Worm (Caenorhabditis elegans) whole organism, early embryonic: ENCODE results near the gene T16G1.3.

Source experiments
- ama-1 ChIP-seq: fragments of 150-350 bp; optimal IDR thresholded peaks from 2 replicates; lab custom pipeline; 2014
- ceh-13 ChIP-seq: fragments of 200-800 bp; sonication (Bioruptor generic); optimal IDR thresholded peaks from 2 replicates; lab custom pipeline; 2018; ENCODE audit warnings: mild to moderate bottlenecking, missing genetic modification characterization, missing compliant biosample characterization
- hmbx-1 ChIP-seq: sonication (generic microtip); optimal IDR thresholded peaks from 2 replicates; lab custom pipeline; 2016; ENCODE audit warnings: mild to moderate bottlenecking, missing genetic modification characterization, missing compliant biosample characterization
- tbx-11 ChIP-seq: fragments of 200-800 bp; sonication (Bioruptor generic); IDR thresholded peaks from 2 replicates; pipeline ENCODE4 v1.3.6; 2022; ENCODE audit warnings: missing genetic modification characterization, missing compliant biosample characterization

- TF ChIP-seq tbx-11: no peak
- no peak for TF ChIP-seq ceh-13 (GFP tag; lab: Kevin White, UChicago)
- TF ChIP-seq hmbx-1: no peak
- no peak for TF ChIP-seq ama-1 (lab: Kevin White, UChicago)
These were observed 24.4 kb upstream of the T16G1.3 start, which contains the start of gene lin-46 for ce11 chrV:12968555-12968954.
